Worm (Caenorhabditis elegans) whole organism, L3 larva: ENCODE data around the gene K05F1.1.

Source experiments
- R02D3.7 ChIP-seq: fragments of 150-350 bp; optimal IDR thresholded peaks from 2 replicates; lab custom pipeline; 2014; ENCODE audit warnings: missing biosample characterization, missing genetic modification characterization
- ZK546.5 ChIP-seq: sonication (generic microtip); optimal IDR thresholded peaks from 2 replicates; lab custom pipeline; 2017; ENCODE audit warnings: missing biosample characterization, missing genetic modification characterization
- aly-2 ChIP-seq: fragments of 150-350 bp; optimal IDR thresholded peaks from 2 replicates; lab custom pipeline; 2014; ENCODE audit warnings: missing biosample characterization, missing genetic modification characterization
- ama-1 ChIP-seq: fragments of 150-350 bp; optimal IDR thresholded peaks from 2 replicates; lab custom pipeline; 2018
- ceh-16 ChIP-seq: sonication (generic microtip); optimal IDR thresholded peaks from 2 replicates; lab custom pipeline; 2017; ENCODE audit warnings: missing biosample characterization, missing genetic modification characterization
- ceh-28 ChIP-seq: fragments of 150-350 bp; optimal IDR thresholded peaks from 2 replicates; lab custom pipeline; 2014; ENCODE audit warnings: missing biosample characterization, missing genetic modification reagents, missing genetic modification characterization
- ceh-82 ChIP-seq: fragments of 150-350 bp; optimal IDR thresholded peaks from 2 replicates; lab custom pipeline; 2014; ENCODE audit warnings: missing biosample characterization, missing genetic modification characterization
- ceh-9 ChIP-seq: sonication (generic microtip); optimal IDR thresholded peaks from 2 replicates; lab custom pipeline; 2018; ENCODE audit warnings: missing biosample characterization, missing genetic modification characterization
- daf-12 ChIP-seq: fragments of 150-350 bp; optimal IDR thresholded peaks from 2 replicates; lab custom pipeline; 2014; ENCODE audit warnings: missing biosample characterization, missing genetic modification reagents, missing genetic modification characterization
- egl-27 ChIP-seq: sonication (generic microtip); optimal IDR thresholded peaks from 4 replicates; lab custom pipeline; 2017; ENCODE audit warnings: missing biosample characterization, missing genetic modification reagents, missing genetic modification characterization
- egl-5 ChIP-seq: fragments of 150-350 bp; optimal IDR thresholded peaks from 2 replicates; lab custom pipeline; 2017; ENCODE audit warnings: missing biosample characterization, missing genetic modification reagents, missing genetic modification characterization, inconsistent platforms
- elt-1 ChIP-seq: fragments of 150-350 bp; optimal IDR thresholded peaks from 2 replicates; lab custom pipeline; 2014; ENCODE audit warnings: missing biosample characterization, missing genetic modification characterization
- elt-2 ChIP-seq: sonication (generic microtip); optimal IDR thresholded peaks from 2 replicates; lab custom pipeline; 2016; ENCODE audit warnings: missing genetic modification reagents, mild to moderate bottlenecking, missing genetic modification characterization, missing compliant biosample characterization
- elt-3 ChIP-seq, 3 experiments: fragments of 150-350 bp in 1 of 3; sonication (generic microtip) in 2 of 3; optimal IDR thresholded peaks; 2 replicates in 2 of 3; 4 replicates in 1 of 3; lab custom pipeline; 2014 to 2017; ENCODE audit warnings: missing biosample characterization in 3 of 3, missing genetic modification characterization in 3 of 3
- eor-1 ChIP-seq, 2 experiments: fragments of 150-350 bp; optimal IDR thresholded peaks; 2 replicates each; lab custom pipeline; 2014 to 2018; ENCODE audit warnings: missing biosample characterization in 2 of 2, missing genetic modification characterization in 2 of 2
- fkh-10 ChIP-seq: sonication (generic microtip); optimal IDR thresholded peaks from 2 replicates; lab custom pipeline; 2017; ENCODE audit warnings: missing biosample characterization, missing genetic modification reagents, missing genetic modification characterization
- fkh-2 ChIP-seq: fragments of 150-350 bp; optimal IDR thresholded peaks from 2 replicates; lab custom pipeline; 2014; ENCODE audit warnings: missing biosample characterization, missing genetic modification reagents, missing genetic modification characterization
- fos-1 ChIP-seq: fragments of 150-350 bp; optimal IDR thresholded peaks from 2 replicates; lab custom pipeline; 2014; ENCODE audit warnings: missing biosample characterization, missing genetic modification characterization
- hmg-11 ChIP-seq: sonication (generic microtip); optimal IDR thresholded peaks from 2 replicates; lab custom pipeline; 2016; ENCODE audit warnings: missing genetic modification characterization, missing compliant biosample characterization
- jun-1 ChIP-seq: fragments of 150-350 bp; optimal IDR thresholded peaks from 2 replicates; lab custom pipeline; 2014; ENCODE audit warnings: missing biosample characterization, missing genetic modification reagents, missing genetic modification characterization
- lin-15B ChIP-seq: fragments of 150-350 bp; optimal IDR thresholded peaks from 2 replicates; lab custom pipeline; 2014; ENCODE audit warnings: missing biosample characterization, missing genetic modification characterization
- lin-39 ChIP-seq: fragments of 150-350 bp; optimal IDR thresholded peaks from 2 replicates; lab custom pipeline; 2018; ENCODE audit warnings: missing biosample characterization, missing genetic modification reagents, missing genetic modification characterization
- lsy-12 ChIP-seq: sonication (generic microtip); optimal IDR thresholded peaks from 2 replicates; lab custom pipeline; 2016; ENCODE audit warnings: mild to moderate bottlenecking, missing genetic modification characterization, missing compliant biosample characterization
- mdl-1 ChIP-seq: fragments of 150-350 bp; optimal IDR thresholded peaks from 2 replicates; lab custom pipeline; 2014; ENCODE audit warnings: missing biosample characterization, missing genetic modification characterization
- mml-1 ChIP-seq: fragments of 150-350 bp; sonication (generic microtip); optimal IDR thresholded peaks from 3 replicates; lab custom pipeline; 2014; ENCODE audit warnings: missing biosample characterization, missing genetic modification characterization
- nfya-1 ChIP-seq: sonication (generic microtip); optimal IDR thresholded peaks from 2 replicates; lab custom pipeline; 2017; ENCODE audit warnings: missing genetic modification characterization, mild to moderate bottlenecking, missing compliant biosample characterization, antibody characterized with exemption, moderate library complexity; ENCODE audit not compliant: insufficient read depth
- nhr-11 ChIP-seq: fragments of 150-350 bp; optimal IDR thresholded peaks from 2 replicates; lab custom pipeline; 2014; ENCODE audit warnings: missing biosample characterization, missing genetic modification characterization
- nhr-12 ChIP-seq: fragments of 150-350 bp; optimal IDR thresholded peaks from 2 replicates; lab custom pipeline; 2014; ENCODE audit warnings: missing biosample characterization, missing genetic modification characterization
- nhr-23 ChIP-seq: fragments of 150-350 bp; optimal IDR thresholded peaks from 2 replicates; lab custom pipeline; 2014; ENCODE audit warnings: missing biosample characterization, missing genetic modification reagents, missing genetic modification characterization
- nhr-237 ChIP-seq: fragments of 150-350 bp; optimal IDR thresholded peaks from 2 replicates; lab custom pipeline; 2014; ENCODE audit warnings: missing biosample characterization, missing genetic modification characterization
- nhr-25 ChIP-seq: sonication (generic microtip); optimal IDR thresholded peaks from 2 replicates; lab custom pipeline; 2017; ENCODE audit warnings: missing biosample characterization, missing genetic modification characterization
- nhr-28 ChIP-seq: fragments of 150-350 bp; optimal IDR thresholded peaks from 2 replicates; lab custom pipeline; 2014; ENCODE audit warnings: missing biosample characterization, missing genetic modification characterization
- nhr-43 ChIP-seq: sonication (generic microtip); optimal IDR thresholded peaks from 2 replicates; lab custom pipeline; 2016; ENCODE audit warnings: mild to moderate bottlenecking, missing genetic modification characterization, missing compliant biosample characterization; ENCODE audit not compliant: poor library complexity, severe bottlenecking
- nhr-67 ChIP-seq: fragments of 150-350 bp; optimal IDR thresholded peaks from 2 replicates; lab custom pipeline; 2014; ENCODE audit warnings: missing biosample characterization, missing genetic modification characterization
- nhr-76 ChIP-seq: fragments of 150-350 bp; sonication (generic microtip); optimal IDR thresholded peaks from 5 replicates; lab custom pipeline; 2014; ENCODE audit warnings: missing biosample characterization, missing genetic modification characterization
- nhr-77 ChIP-seq: fragments of 150-350 bp; optimal IDR thresholded peaks from 2 replicates; lab custom pipeline; 2014; ENCODE audit warnings: missing biosample characterization, missing genetic modification characterization
- pha-4 ChIP-seq: fragments of 150-350 bp; optimal IDR thresholded peaks from 2 replicates; lab custom pipeline; 2014; ENCODE audit warnings: missing biosample characterization, missing genetic modification reagents, missing genetic modification characterization
- pqm-1 ChIP-seq: fragments of 150-350 bp; optimal IDR thresholded peaks from 2 replicates; lab custom pipeline; 2017; ENCODE audit warnings: missing biosample characterization, missing genetic modification characterization, inconsistent platforms
- sea-2 ChIP-seq: fragments of 150-350 bp; sonication (generic microtip); optimal IDR thresholded peaks from 4 replicates; lab custom pipeline; 2014; ENCODE audit warnings: missing biosample characterization, missing genetic modification reagents, missing genetic modification characterization
- skn-1 ChIP-seq: fragments of 150-350 bp; optimal IDR thresholded peaks from 2 replicates; lab custom pipeline; 2014; ENCODE audit warnings: missing biosample characterization, missing genetic modification characterization
- snpc-4 ChIP-seq: fragments of 150-350 bp; optimal IDR thresholded peaks from 2 replicates; lab custom pipeline; 2014; ENCODE audit warnings: missing biosample characterization, missing genetic modification characterization
- tbx-2 ChIP-seq: sonication (generic microtip); optimal IDR thresholded peaks from 2 replicates; lab custom pipeline; 2016; ENCODE audit warnings: mild to moderate bottlenecking, missing genetic modification characterization, missing compliant biosample characterization
- unc-39 ChIP-seq: sonication (generic microtip); optimal IDR thresholded peaks from 4 replicates; lab custom pipeline; 2017; ENCODE audit warnings: missing biosample characterization, missing genetic modification characterization
- unc-62 ChIP-seq: fragments of 150-350 bp; sonication (generic microtip); optimal IDR thresholded peaks from 4 replicates; lab custom pipeline; 2014; ENCODE audit warnings: missing biosample characterization, missing genetic modification reagents, missing genetic modification characterization
- zag-1 ChIP-seq: fragments of 150-350 bp; optimal IDR thresholded peaks from 2 replicates; lab custom pipeline; 2014; ENCODE audit warnings: missing biosample characterization, missing genetic modification characterization
- ztf-11 ChIP-seq: fragments of 150-350 bp; optimal IDR thresholded peaks from 2 replicates; lab custom pipeline; 2014; ENCODE audit warnings: missing biosample characterization, missing genetic modification characterization
- ztf-4 ChIP-seq: fragments of 150-350 bp; optimal IDR thresholded peaks from 2 replicates; lab custom pipeline; 2014; ENCODE audit warnings: missing biosample characterization, missing genetic modification characterization

The K05F1.1 gene

ce11 chrII:5841866-5842265, 40.7 kb downstream of the K05F1.1 start, which contains the start of gene nep-25:
nep-25 (plus strand) TSS chrII:5842240.
- no peak for TF ChIP-seq sea-2 (GFP tag; lab: Kevin White, UChicago)
- no peak for TF ChIP-seq nhr-11
- TF ChIP-seq lsy-12 (tag; lab: Kevin White, UChicago) = no peak
- TF ChIP-seq egl-5 (tag; lab: Kevin White, UChicago) = no peak
- TF ChIP-seq nhr-12 = no peak
- TF ChIP-seq unc-39 (tag; lab: Kevin White, UChicago) = no peak
- no peak for TF ChIP-seq ama-1
- no peak for TF ChIP-seq lin-39 (tag; lab: Kevin White, UChicago)
- TF ChIP-seq tbx-2 (tag; lab: Kevin White, UChicago) = no peak
- no peak for TF ChIP-seq elt-2 (tag; lab: Kevin White, UChicago)
- TF ChIP-seq nhr-67 (tag; lab: Kevin White, UChicago) = no peak

ce11 chrII:5844694-5845129, 43.5 kb downstream of the K05F1.1 start:
- peak; percentile 73 for TF ChIP-seq unc-39 (tag; lab: Kevin White, UChicago)
- peak; percentile 99 for TF ChIP-seq lin-39 (tag; lab: Kevin White, UChicago)
- no peak for TF ChIP-seq mml-1 (tag; lab: Kevin White, UChicago)
- peak; percentile 94 for TF ChIP-seq nhr-11
- peak; percentile 97 for TF ChIP-seq ceh-28 (tag; lab: Kevin White, UChicago)
- TF ChIP-seq nhr-67 (tag; lab: Kevin White, UChicago) = no peak
- TF ChIP-seq elt-2 (tag; lab: Kevin White, UChicago) = peak; percentile 99
- TF ChIP-seq egl-27 (tag; lab: Kevin White, UChicago) = peak; percentile 92
- TF ChIP-seq nhr-237 = no peak
- peak; percentile 96 for TF ChIP-seq R02D3.7 (tag; lab: Kevin White, UChicago)
- TF ChIP-seq fkh-2 = peak; percentile 82
- peak; percentile 73 for TF ChIP-seq ZK546.5 (tag; lab: Kevin White, UChicago)
- peak; percentile 79 for TF ChIP-seq ztf-4
- peak; percentile 37 for TF ChIP-seq ceh-9 (tag; lab: Kevin White, UChicago)
- TF ChIP-seq ztf-11 (tag; lab: Kevin White, UChicago) = no peak
- peak; percentile 99 for TF ChIP-seq lsy-12 (tag; lab: Kevin White, UChicago)
- peak; percentile 95 for TF ChIP-seq zag-1 (tag; lab: Kevin White, UChicago)
- peak; percentile 96 for TF ChIP-seq ceh-82 (tag; lab: Kevin White, UChicago)
- TF ChIP-seq aly-2 (tag; lab: Kevin White, UChicago) = peak; percentile 96
- TF ChIP-seq elt-3 (tag; optimal IDR thresholded peaks at IDR 0.05; lab: Kevin White, UChicago) = peak in 2 of 3 experiments; percentile 91 to 97
- peak; percentile 62 for TF ChIP-seq ceh-16 (tag; lab: Kevin White, UChicago)
- TF ChIP-seq nhr-43 (tag; lab: Kevin White, UChicago) = peak; percentile 95
- TF ChIP-seq elt-1 (tag; lab: Kevin White, UChicago) = peak; percentile 85
- peak; percentile 99 for TF ChIP-seq nfya-1 (tag; lab: Kevin White, UChicago)
- peak; percentile 99 for TF ChIP-seq nhr-25 (tag; lab: Kevin White, UChicago)
- TF ChIP-seq nhr-23 (tag; lab: Kevin White, UChicago) = peak; percentile 99
- peak; percentile 94 for TF ChIP-seq pqm-1 (tag; lab: Kevin White, UChicago)
- TF ChIP-seq nhr-12 = peak; percentile 45
- peak; percentile 90 for TF ChIP-seq nhr-28
- TF ChIP-seq lin-15B (tag; lab: Kevin White, UChicago) = peak; percentile 82
- peak; percentile 52 for TF ChIP-seq sea-2 (GFP tag; lab: Kevin White, UChicago)
- TF ChIP-seq nhr-77 (tag; lab: Kevin White, UChicago) = peak; percentile 96
- peak; percentile 100 for TF ChIP-seq snpc-4 (tag; lab: Kevin White, UChicago)
- TF ChIP-seq jun-1 (tag; lab: Kevin White, UChicago) = peak; percentile 99
- TF ChIP-seq nhr-76 (tag; lab: Kevin White, UChicago) = peak; percentile 80
- TF ChIP-seq egl-5 (tag; lab: Kevin White, UChicago) = peak; percentile 92
- peak; percentile 100 for TF ChIP-seq fkh-10 (GFP tag; lab: Kevin White, UChicago)
- peak; percentile 99 for TF ChIP-seq hmg-11
- TF ChIP-seq skn-1 (tag; lab: Kevin White, UChicago) = peak; percentile 96
- TF ChIP-seq pha-4 (tag; lab: Kevin White, UChicago) = peak; percentile 99
- TF ChIP-seq ama-1 = peak; percentile 100
- TF ChIP-seq mdl-1 (tag; lab: Kevin White, UChicago) = peak; percentile 75
- peak; percentile 97 for TF ChIP-seq tbx-2 (tag; lab: Kevin White, UChicago)
- peak; percentile 87 for TF ChIP-seq fos-1 (tag; lab: Kevin White, UChicago)
- peak in 1 of 2 experiments; percentile 84 for TF ChIP-seq eor-1 (tag; optimal IDR thresholded peaks at IDR 0.05; lab: Kevin White, UChicago)
- peak; percentile 94 for TF ChIP-seq daf-12 (tag; lab: Kevin White, UChicago)
- TF ChIP-seq unc-62 = peak; percentile 74
